Worm (Caenorhabditis elegans) whole organism, young adult: ENCODE results near the gene spon-1.
A peak's percentile ranks its signal among the peaks of the same experiment; 100 is the strongest.

Source experiments
- B0019.2 ChIP-seq: fragments of 200-800 bp; sonication (Bioruptor generic); conservative IDR thresholded peaks from 2 replicates; pipeline ENCODE4 v1.3.6; 2022; ENCODE audit warnings: missing genetic modification reagents, missing genetic modification characterization, missing compliant biosample characterization
- B0035.1 ChIP-seq: sonication (generic microtip); optimal IDR thresholded peaks from 2 replicates; lab custom pipeline; 2016; ENCODE audit warnings: missing genetic modification characterization, mild to moderate bottlenecking, missing compliant biosample characterization, missing genotype, missing genetic modification reagents
- D2030.7 ChIP-seq: fragments of 200-800 bp; sonication (Bioruptor generic); IDR thresholded peaks from 2 replicates; pipeline ENCODE4 v1.3.6; 2022; ENCODE audit warnings: missing genetic modification reagents, missing genetic modification characterization, missing compliant biosample characterization
- F23B12.7 ChIP-seq: sonication (generic microtip); optimal IDR thresholded peaks from 2 replicates; lab custom pipeline; 2017; ENCODE audit warnings: missing genetic modification characterization, mild to moderate bottlenecking, missing compliant biosample characterization, antibody characterized with exemption, moderate library complexity; ENCODE audit not compliant: insufficient read depth
- F49E8.2 ChIP-seq: sonication (generic microtip); optimal IDR thresholded peaks from 3 replicates; lab custom pipeline; 2017; ENCODE audit warnings: missing genetic modification characterization, mild to moderate bottlenecking, missing compliant biosample characterization, antibody characterized with exemption, moderate library complexity; ENCODE audit not compliant: insufficient read depth
- F55B11.4 ChIP-seq: sonication (generic microtip); optimal IDR thresholded peaks from 2 replicates; lab custom pipeline; 2016; ENCODE audit warnings: missing compliant biosample characterization, missing genetic modification characterization, borderline replicate concordance; ENCODE audit not compliant: insufficient read depth
- T07F8.4 ChIP-seq: sonication (generic microtip); optimal IDR thresholded peaks from 2 replicates; lab custom pipeline; 2016; ENCODE audit warnings: mild to moderate bottlenecking, missing genetic modification characterization, moderate library complexity, missing compliant biosample characterization
- ZK185.1 ChIP-seq: sonication (generic microtip); optimal IDR thresholded peaks from 2 replicates; lab custom pipeline; 2016; ENCODE audit warnings: mild to moderate bottlenecking, missing genetic modification characterization, missing compliant biosample characterization; ENCODE audit not compliant: poor library complexity, severe bottlenecking
- aptf-3 ChIP-seq: fragments of 200-800 bp; sonication (Bioruptor generic); IDR thresholded peaks from 2 replicates; pipeline ENCODE4 v1.3.6; 2022; ENCODE audit warnings: missing genetic modification characterization, missing compliant biosample characterization
- attf-3 ChIP-seq: fragments of 200-800 bp; sonication (Bioruptor generic); conservative IDR thresholded peaks from 2 replicates; pipeline ENCODE4 v1.3.6; 2022; ENCODE audit warnings: missing genetic modification reagents, missing genetic modification characterization, missing compliant biosample characterization
- attf-5 ChIP-seq: fragments of 200-800 bp; sonication (Bioruptor generic); optimal IDR thresholded peaks from 2 replicates; lab custom pipeline; 2018; ENCODE audit warnings: mild to moderate bottlenecking, missing genetic modification characterization, missing compliant biosample characterization
- bed-2 ChIP-seq: fragments of 200-800 bp; sonication (Bioruptor generic); IDR thresholded peaks from 2 replicates; pipeline ENCODE4 v1.3.6; 2022; ENCODE audit warnings: missing genetic modification reagents, missing genetic modification characterization, missing compliant biosample characterization
- cebp-1 ChIP-seq, 2 experiments: fragments of 200-800 bp in 1 of 2; sonication (Bioruptor generic) in 1 of 2; sonication (generic microtip) in 1 of 2; IDR thresholded peaks in 1 of 2; optimal IDR thresholded peaks in 1 of 2; 2 replicates each; pipeline versions ENCODE4 v1.3.6 to Lab custom; 2017 to 2022; ENCODE audit warnings: missing compliant biosample characterization in 2 of 2, missing genetic modification characterization in 2 of 2, mild to moderate bottlenecking in 1 of 2, missing genetic modification reagents in 1 of 2, moderate library complexity in 1 of 2
- cebp-2 ChIP-seq: fragments of 200-800 bp; sonication (Bioruptor generic); IDR thresholded peaks from 2 replicates; pipeline ENCODE4 v1.3.6; 2022; ENCODE audit warnings: missing genetic modification characterization, missing compliant biosample characterization
- chd-7 ChIP-seq: sonication (generic microtip); optimal IDR thresholded peaks from 2 replicates; lab custom pipeline; 2016; ENCODE audit warnings: mild to moderate bottlenecking, missing genetic modification characterization, moderate library complexity, missing compliant biosample characterization
- dpff-1 ChIP-seq: sonication (generic microtip); optimal IDR thresholded peaks from 2 replicates; lab custom pipeline; 2017; ENCODE audit warnings: mild to moderate bottlenecking, missing genetic modification characterization, missing compliant biosample characterization
- ekl-4 ChIP-seq: fragments of 200-800 bp; sonication (Bioruptor generic); IDR thresholded peaks from 2 replicates; pipeline ENCODE4 v1.3.6; 2022; ENCODE audit warnings: missing genetic modification reagents, missing genetic modification characterization, missing compliant biosample characterization
- hlh-26 ChIP-seq: fragments of 200-800 bp; sonication (Bioruptor generic); conservative IDR thresholded peaks from 2 replicates; pipeline ENCODE4 v1.3.6; 2022; ENCODE audit warnings: missing genetic modification reagents, missing genetic modification characterization, missing compliant biosample characterization
- hrde-1 ChIP-seq: sonication (generic microtip); optimal IDR thresholded peaks from 2 replicates; lab custom pipeline; 2016; ENCODE audit warnings: missing genetic modification characterization, mild to moderate bottlenecking, missing compliant biosample characterization, moderate library complexity, missing genotype, missing genetic modification reagents, borderline replicate concordance
- let-526 ChIP-seq: fragments of 200-800 bp; sonication (Bioruptor generic); IDR thresholded peaks from 2 replicates; pipeline ENCODE4 v1.3.6; 2022; ENCODE audit warnings: missing genetic modification reagents, missing genetic modification characterization, missing compliant biosample characterization
- let-607 ChIP-seq, 2 experiments: fragments of 200-800 bp in 1 of 2; sonication (Bioruptor generic) in 1 of 2; sonication (generic microtip) in 1 of 2; optimal IDR thresholded peaks; 2 replicates each; lab custom pipeline; 2016 to 2018; ENCODE audit warnings: mild to moderate bottlenecking in 2 of 2, missing compliant biosample characterization in 2 of 2, missing genetic modification characterization in 2 of 2, moderate library complexity in 2 of 2, missing genotype in 1 of 2
- lin-35 ChIP-seq, 3 experiments: fragments of 150-350 bp in 2 of 3; sonication (generic microtip) in 1 of 3; optimal IDR thresholded peaks; 2 replicates each; lab custom pipeline; 2014 to 2018; ENCODE audit warnings: missing biosample characterization in 3 of 3, missing genetic modification characterization in 3 of 3, missing genetic modification reagents in 3 of 3
- lin-40 ChIP-seq: sonication (generic microtip); optimal IDR thresholded peaks from 2 replicates; lab custom pipeline; 2016; ENCODE audit warnings: missing genetic modification characterization, mild to moderate bottlenecking, missing compliant biosample characterization, missing genotype, missing genetic modification reagents
- lin-54 ChIP-seq: fragments of 200-800 bp; sonication (Bioruptor generic); optimal IDR thresholded peaks from 2 replicates; lab custom pipeline; 2018; ENCODE audit warnings: mild to moderate bottlenecking, missing genetic modification characterization, missing compliant biosample characterization
- lir-1 ChIP-seq: fragments of 200-800 bp; sonication (Bioruptor generic); conservative IDR thresholded peaks from 2 replicates; pipeline ENCODE4 v1.3.6; 2022; ENCODE audit warnings: missing genetic modification reagents, missing genetic modification characterization, missing compliant biosample characterization
- lsl-1 ChIP-seq: fragments of 200-800 bp; sonication (Bioruptor generic); optimal IDR thresholded peaks from 2 replicates; lab custom pipeline; 2018; ENCODE audit warnings: mild to moderate bottlenecking, missing genetic modification characterization, moderate library complexity, missing compliant biosample characterization
- madf-10 ChIP-seq: sonication (generic microtip); optimal IDR thresholded peaks from 2 replicates; lab custom pipeline; 2016; ENCODE audit warnings: mild to moderate bottlenecking, missing genetic modification characterization, missing compliant biosample characterization
- madf-6 ChIP-seq: fragments of 200-800 bp; sonication (Bioruptor generic); IDR thresholded peaks from 2 replicates; pipeline ENCODE4 v1.3.6; 2022; ENCODE audit warnings: missing genetic modification reagents, missing genetic modification characterization, missing compliant biosample characterization
- madf-8 ChIP-seq: fragments of 200-800 bp; sonication (Bioruptor generic); conservative IDR thresholded peaks from 2 replicates; pipeline ENCODE4 v1.3.6; 2022; ENCODE audit warnings: missing genetic modification reagents, missing genetic modification characterization, missing compliant biosample characterization
- mcd-1 ChIP-seq: fragments of 200-800 bp; sonication (Bioruptor generic); IDR thresholded peaks from 2 replicates; pipeline ENCODE4 v1.3.6; 2022; ENCODE audit warnings: missing genetic modification reagents, missing genetic modification characterization, missing compliant biosample characterization
- nhr-120 ChIP-seq: fragments of 200-800 bp; sonication (Bioruptor generic); IDR thresholded peaks from 2 replicates; pipeline ENCODE4 v1.3.6; 2022; ENCODE audit warnings: missing genetic modification characterization, missing compliant biosample characterization
- nhr-27 ChIP-seq: fragments of 200-800 bp; sonication (Bioruptor generic); optimal IDR thresholded peaks from 2 replicates; lab custom pipeline; 2018; ENCODE audit warnings: mild to moderate bottlenecking, missing genetic modification characterization, moderate library complexity, missing compliant biosample characterization
- nhr-80 ChIP-seq: sonication (generic microtip); optimal IDR thresholded peaks from 2 replicates; lab custom pipeline; 2016; ENCODE audit warnings: missing genetic modification characterization, missing compliant biosample characterization
- rcor-1 ChIP-seq: fragments of 200-800 bp; sonication (Bioruptor generic); IDR thresholded peaks from 2 replicates; pipeline ENCODE4 v1.3.6; 2022; ENCODE audit warnings: missing genetic modification reagents, missing genetic modification characterization, missing compliant biosample characterization
- sdz-38 ChIP-seq: sonication (generic microtip); optimal IDR thresholded peaks from 2 replicates; lab custom pipeline; 2016; ENCODE audit warnings: missing genotype, missing genetic modification characterization, missing compliant biosample characterization
- snpc-1.3 ChIP-seq: sonication (generic microtip); optimal IDR thresholded peaks from 2 replicates; lab custom pipeline; 2017; ENCODE audit warnings: missing genetic modification characterization, mild to moderate bottlenecking, missing compliant biosample characterization, antibody characterized with exemption, moderate library complexity, missing genotype, missing genetic modification reagents; ENCODE audit not compliant: insufficient read depth
- snpc-3.4 ChIP-seq: sonication (generic microtip); optimal IDR thresholded peaks from 2 replicates; lab custom pipeline; 2017; ENCODE audit warnings: missing genetic modification characterization, mild to moderate bottlenecking, missing compliant biosample characterization, antibody characterized with exemption, moderate library complexity, missing genotype, missing genetic modification reagents
- somi-1 ChIP-seq: fragments of 200-800 bp; sonication (Bioruptor generic); optimal IDR thresholded peaks from 2 replicates; lab custom pipeline; 2018; ENCODE audit warnings: mild to moderate bottlenecking, missing genetic modification characterization, missing compliant biosample characterization
- tbp1 ChIP-seq: fragments of 200-800 bp; sonication (Bioruptor generic); optimal IDR thresholded peaks from 2 replicates; lab custom pipeline; 2018; ENCODE audit warnings: mild to moderate bottlenecking, missing genetic modification characterization, missing compliant biosample characterization
- tlf-1 ChIP-seq: fragments of 200-800 bp; sonication (Bioruptor generic); optimal IDR thresholded peaks from 2 replicates; lab custom pipeline; 2018; ENCODE audit warnings: mild to moderate bottlenecking, missing genetic modification characterization, missing compliant biosample characterization
- xnd-1 ChIP-seq: sonication (generic microtip); optimal IDR thresholded peaks from 2 replicates; lab custom pipeline; 2016; ENCODE audit warnings: missing genotype, missing genetic modification reagents, missing genetic modification characterization, missing compliant biosample characterization
- zfh-2 ChIP-seq: fragments of 200-800 bp; sonication (Bioruptor generic); conservative IDR thresholded peaks from 2 replicates; pipeline ENCODE4 v1.3.6; 2022; ENCODE audit warnings: missing genetic modification reagents, missing genetic modification characterization, missing compliant biosample characterization
- zim-3 ChIP-seq: sonication (generic microtip); optimal IDR thresholded peaks from 2 replicates; lab custom pipeline; 2017; ENCODE audit warnings: mild to moderate bottlenecking, missing genetic modification characterization, moderate library complexity, missing compliant biosample characterization
- ztf-18 ChIP-seq: sonication (generic microtip); optimal IDR thresholded peaks from 2 replicates; lab custom pipeline; 2016; ENCODE audit warnings: missing genotype, mild to moderate bottlenecking, missing genetic modification characterization, missing compliant biosample characterization
- ztf-6 ChIP-seq: fragments of 200-800 bp; sonication (Bioruptor generic); IDR thresholded peaks from 2 replicates; pipeline ENCODE4 v1.3.6; 2022; ENCODE audit warnings: missing genetic modification reagents, missing genetic modification characterization, missing compliant biosample characterization

The spon-1 gene

ce11 chrII:7147550-7147949 lies 31.2 kb downstream of the spon-1 start (continued):
- TF ChIP-seq somi-1 (GFP tag; lab: Kevin White, UChicago) (no peak), lin-40 (tag; lab: Kevin White, UChicago) (peak; percentile 27), hlh-26 (GFP tag; lab: Robert Waterston, UW) (no peak), let-607 (tag; optimal IDR thresholded peaks at IDR 0.05; lab: Kevin White, UChicago) (no peak), madf-8 (GFP tag; lab: Robert Waterston, UW) (peak; percentile 70), ekl-4 (GFP tag; lab: Robert Waterston, UW) (0 out of 2 replicates have a peak, but pooled peaks have one; percentile 17), nhr-80 (no peak), attf-3 (peak; percentile 31; the same call in 1 of the 2 replicates), mcd-1 (GFP tag; lab: Robert Waterston, UW) (peak; percentile 88; the same call in 1 of the 2 replicates), lin-35 (GFP tag; optimal IDR thresholded peaks at IDR 0.05; lab: Kevin White, UChicago) (peak in 1 of 3 experiments; percentile 76), nhr-120 (GFP tag; lab: Robert Waterston, UW) (no peak), zfh-2 (GFP tag; lab: Robert Waterston, UW) (no peak), D2030.7 (peak; percentile 60), F23B12.7 (tag; lab: Kevin White, UChicago) (peak; percentile 34), B0035.1 (tag; lab: Kevin White, UChicago) (no peak), hrde-1 (tag; lab: Kevin White, UChicago) (peak; percentile 46), chd-7 (tag; lab: Kevin White, UChicago) (no peak), lin-54 (GFP tag; lab: Kevin White, UChicago) (peak; percentile 85), snpc-1.3 (tag; lab: Kevin White, UChicago) (peak; percentile 73), madf-6 (GFP tag; lab: Robert Waterston, UW) (no peak), F49E8.2 (tag; lab: Kevin White, UChicago) (peak; percentile 70), attf-5 (GFP tag; lab: Kevin White, UChicago) (peak; percentile 68), dpff-1 (tag; lab: Kevin White, UChicago) (no peak), tlf-1 (GFP tag; lab: Kevin White, UChicago) (peak; percentile 55), T07F8.4 (tag; lab: Kevin White, UChicago) (no peak), ZK185.1 (tag; lab: Kevin White, UChicago) (peak; percentile 35), let-526 (no peak), lsl-1 (GFP tag; lab: Kevin White, UChicago) (peak; percentile 84), xnd-1 (tag; lab: Kevin White, UChicago) (peak; percentile 51), rcor-1 (GFP tag; lab: Robert Waterston, UW) (no peak)

- TF ChIP-seq aptf-3 (GFP tag; lab: Robert Waterston, UW) (no peak), sdz-38 (no peak), ztf-18 (no peak), cebp-2 (GFP tag; lab: Robert Waterston, UW) (no peak), lir-1 (no peak), bed-2 (GFP tag; lab: Robert Waterston, UW) (no peak), F55B11.4 (tag; lab: Kevin White, UChicago) (no peak), B0019.2 (GFP tag; lab: Robert Waterston, UW) (no peak), hrde-1 (tag; lab: Kevin White, UChicago) (no peak), zim-3 (tag; lab: Kevin White, UChicago) (no peak), madf-10 (tag; lab: Kevin White, UChicago) (no peak), tbp1 (GFP tag; lab: Kevin White, UChicago) (no peak), nhr-27 (tag; lab: Kevin White, UChicago) (no peak), cebp-1 (GFP tag; IDR thresholded peaks at IDR 0.05; lab: Robert Waterston, UW) (no peak), cebp-1 (tag; optimal IDR thresholded peaks at IDR 0.05; lab: Kevin White, UChicago) (no peak), ztf-6 (GFP tag; lab: Robert Waterston, UW) (no peak), lin-40 (tag; lab: Kevin White, UChicago) (no peak), snpc-3.4 (tag; lab: Kevin White, UChicago) (no peak), madf-8 (GFP tag; lab: Robert Waterston, UW) (no peak)
These were observed 31.7 kb downstream of the spon-1 start, which contains the start of gene T07F8.1 for ce11 chrII:7148099-7148498. TSS of gene T07F8.1 (plus strand) at chrII:7148399.
